Worm (Caenorhabditis elegans) whole organism, midembryonic: ENCODE results near the gene haf-7.

Experiments used
- T22C8.4 ChIP-seq: fragments of 200-800 bp; sonication (Bioruptor generic); IDR thresholded peaks from 2 replicates; pipeline ENCODE4 v1.3.6; 2022; ENCODE audit warnings: missing genetic modification characterization, missing compliant biosample characterization
- flt-1 ChIP-seq: fragments of 200-800 bp; sonication (Bioruptor generic); IDR thresholded peaks from 2 replicates; pipeline ENCODE4 v1.3.6; 2022; ENCODE audit warnings: missing genetic modification characterization, missing compliant biosample characterization
- klf-2 ChIP-seq: fragments of 200-800 bp; sonication (Bioruptor generic); conservative IDR thresholded peaks from 2 replicates; pipeline ENCODE4 v1.3.6; 2022; ENCODE audit warnings: missing genetic modification reagents, missing genetic modification characterization, missing compliant biosample characterization
- med-1 ChIP-seq: sonication (generic microtip); optimal IDR thresholded peaks from 2 replicates; lab custom pipeline; 2017; ENCODE audit warnings: missing genetic modification characterization, mild to moderate bottlenecking, missing compliant biosample characterization, antibody characterized with exemption, missing genetic modification reagents; ENCODE audit not compliant: insufficient read depth
- ref-1 ChIP-seq: fragments of 200-800 bp; sonication (Bioruptor generic); conservative IDR thresholded peaks from 2 replicates; pipeline ENCODE4 v1.3.6; 2022; ENCODE audit warnings: missing genetic modification reagents, missing genetic modification characterization, missing compliant biosample characterization
- tab-1 ChIP-seq: fragments of 200-800 bp; sonication (Bioruptor generic); IDR thresholded peaks from 2 replicates; pipeline ENCODE4 v1.3.6; 2022; ENCODE audit warnings: missing genetic modification characterization, missing compliant biosample characterization

DNA sequence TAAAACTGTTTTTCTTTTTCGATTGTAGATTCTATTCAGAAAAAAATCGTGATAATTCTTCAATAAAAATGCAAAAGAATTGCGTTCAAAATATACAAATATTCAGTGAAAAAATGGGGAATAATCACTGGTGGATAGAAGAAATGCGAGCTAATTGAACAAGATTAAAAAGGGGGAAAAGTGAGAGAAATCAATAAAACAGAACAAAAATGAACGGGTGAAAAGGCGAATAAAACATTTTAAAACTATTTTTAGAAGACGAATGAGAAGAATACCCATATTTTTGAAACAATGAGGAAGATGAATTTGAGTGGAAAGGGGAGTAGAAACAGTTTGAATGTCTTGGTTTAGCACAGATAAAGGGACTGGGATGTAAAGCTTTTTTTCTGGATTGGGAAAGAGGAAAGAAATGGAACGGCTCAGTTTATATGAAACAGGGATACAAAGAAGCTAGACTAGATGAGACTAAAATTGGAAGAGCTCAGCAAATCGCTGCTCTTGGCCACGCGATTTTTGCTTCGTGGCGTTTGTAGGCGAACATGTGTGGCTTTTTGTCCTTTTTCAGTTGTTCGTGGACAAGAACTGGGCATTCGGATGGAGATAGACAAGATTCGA lies 11.2 kb downstream of the haf-7 start, which contains the start of gene Y50E8A.12:
- TF ChIP-seq klf-2 (GFP tag; lab: Robert Waterston, UW): no peak
- no peak for TF ChIP-seq flt-1
- TF ChIP-seq ref-1: no peak
- TF ChIP-seq T22C8.4 (GFP tag; lab: Robert Waterston, UW): no peak
- TF ChIP-seq med-1 (GFP tag; lab: Kevin White, UChicago): no peak
- TF ChIP-seq tab-1 (GFP tag; lab: Robert Waterston, UW): no peak
